Worm (Caenorhabditis elegans): ENCODE results near the gene fbxa-219.

ce11 chrIII:2283341-2283847 lies 7.8 kb upstream of the fbxa-219 start:
- TF ChIP-seq F13C5.2 (tag; optimal IDR thresholded peaks at IDR 0.05) (no peak), tbx-11 (GFP tag; IDR thresholded peaks at IDR 0.05) (no peak), ama-1 (optimal IDR thresholded peaks at IDR 0.05) (no peak), tra-4 (tag; optimal IDR thresholded peaks at IDR 0.05) (no peak), scrt-1 (GFP tag; IDR thresholded peaks at IDR 0.05) (no peak)
